Fruit fly (Drosophila melanogaster) whole organism, embryonic: ENCODE data around the gene Adgf-B.
A peak's percentile ranks its signal among the peaks of the same experiment; 100 is the strongest.

Experiments
- Abd-B ChIP-seq: fragments of 200-800 bp; sonication (Bioruptor generic); optimal IDR thresholded peaks from 2 replicates; lab custom pipeline; 2018; ENCODE audit warnings: missing biosample characterization, mild to moderate bottlenecking, missing genetic modification characterization, moderate library complexity
- Atf-2 ChIP-seq: fragments of 200-800 bp; sonication (Bioruptor generic); optimal IDR thresholded peaks from 2 replicates; lab custom pipeline; 2016; ENCODE audit warnings: missing biosample characterization, missing genetic modification characterization
- B-H2 ChIP-seq: fragments of 200-800 bp; sonication (Bioruptor generic); optimal IDR thresholded peaks from 2 replicates; lab custom pipeline; 2018; ENCODE audit warnings: missing biosample characterization, mild to moderate bottlenecking, missing genetic modification characterization
- Bteb2 ChIP-seq: fragments of 200-800 bp; sonication (Bioruptor generic); optimal IDR thresholded peaks from 2 replicates; lab custom pipeline; 2016; ENCODE audit warnings: missing biosample characterization, missing genetic modification characterization
- CG10654 ChIP-seq: fragments of 200-800 bp; sonication (Bioruptor generic); optimal IDR thresholded peaks from 2 replicates; lab custom pipeline; 2016; ENCODE audit warnings: missing biosample characterization, missing genetic modification characterization
- CG10959 ChIP-seq: fragments of 200-800 bp; sonication (Bioruptor generic); IDR thresholded peaks from 2 replicates; pipeline ENCODE4 v1.3.6; 2022; ENCODE audit warnings: missing biosample characterization, missing genetic modification characterization
- CG11695 ChIP-seq: fragments of 200-800 bp; sonication (Bioruptor generic); IDR thresholded peaks from 3 replicates; pipeline ENCODE4 v1.3.6; 2022; ENCODE audit warnings: missing biosample characterization, missing genetic modification characterization
- CG14965 ChIP-seq: fragments of 200-800 bp; sonication (Bioruptor generic); optimal IDR thresholded peaks from 2 replicates; lab custom pipeline; 2016; ENCODE audit warnings: missing biosample characterization, missing genetic modification characterization, borderline replicate concordance
- CG2116 ChIP-seq: fragments of 200-800 bp; sonication (Bioruptor generic); optimal IDR thresholded peaks from 3 replicates; lab custom pipeline; 2018; ENCODE audit warnings: missing biosample characterization, mild to moderate bottlenecking, missing genetic modification characterization
- CG2678 ChIP-seq: fragments of 200-800 bp; sonication (Bioruptor generic); optimal IDR thresholded peaks from 3 replicates; lab custom pipeline; 2019; ENCODE audit warnings: missing biosample characterization, mild to moderate bottlenecking, missing genetic modification characterization, moderate library complexity
- CG32532 ChIP-seq: fragments of 200-800 bp; sonication (Bioruptor generic); IDR thresholded peaks from 2 replicates; pipeline ENCODE4 v1.3.6; 2022; ENCODE audit warnings: missing biosample characterization, missing genetic modification characterization
- CG3407 ChIP-seq: fragments of 200-800 bp; sonication (Bioruptor generic); optimal IDR thresholded peaks from 2 replicates; lab custom pipeline; 2018; ENCODE audit warnings: missing biosample characterization, mild to moderate bottlenecking, missing genetic modification characterization
- CG34376 ChIP-seq: fragments of 200-800 bp; sonication (Bioruptor generic); optimal IDR thresholded peaks from 2 replicates; lab custom pipeline; 2018; ENCODE audit warnings: missing biosample characterization, mild to moderate bottlenecking, missing genetic modification characterization
- CG6254 ChIP-seq: fragments of 200-800 bp; sonication (Bioruptor generic); optimal IDR thresholded peaks from 3 replicates; lab custom pipeline; 2017; ENCODE audit warnings: mild to moderate bottlenecking, missing biosample characterization, missing genetic modification reagents, missing genetic modification characterization
- CG7987 ChIP-seq: fragments of 200-800 bp; sonication (Bioruptor generic); optimal IDR thresholded peaks from 2 replicates; lab custom pipeline; 2018; ENCODE audit warnings: missing biosample characterization, mild to moderate bottlenecking, missing genetic modification characterization, moderate library complexity
- Dad ChIP-seq: fragments of 200-800 bp; sonication (Bioruptor generic); optimal IDR thresholded peaks from 3 replicates; lab custom pipeline; 2016; ENCODE audit warnings: missing biosample characterization, missing genetic modification characterization
- ERR ChIP-seq: fragments of 200-800 bp; sonication (Bioruptor generic); optimal IDR thresholded peaks from 2 replicates; lab custom pipeline; 2016; ENCODE audit warnings: missing biosample characterization, missing genetic modification characterization
- Fer3 ChIP-seq: fragments of 200-800 bp; sonication (Bioruptor generic); optimal IDR thresholded peaks from 2 replicates; lab custom pipeline; 2018; ENCODE audit warnings: missing biosample characterization, mild to moderate bottlenecking, missing genetic modification characterization, moderate library complexity
- Hey ChIP-seq: fragments of 200-800 bp; sonication (Bioruptor generic); optimal IDR thresholded peaks from 3 replicates; lab custom pipeline; 2018; ENCODE audit warnings: missing biosample characterization, mild to moderate bottlenecking, missing genetic modification characterization
- Hmx ChIP-seq: fragments of 200-800 bp; sonication (Bioruptor generic); optimal IDR thresholded peaks from 2 replicates; lab custom pipeline; 2016; ENCODE audit warnings: missing biosample characterization, missing genetic modification characterization
- Hr51 ChIP-seq, 2 experiments: fragments of 200-800 bp; sonication (Bioruptor generic); optimal IDR thresholded peaks; 2 replicates in 1 of 2; 3 replicates in 1 of 2; lab custom pipeline; 2016 to 2018; ENCODE audit warnings: missing biosample characterization in 2 of 2, missing genetic modification characterization in 2 of 2, mild to moderate bottlenecking in 1 of 2, moderate library complexity in 1 of 2
- MESR4 ChIP-seq: fragments of 200-800 bp; sonication (Bioruptor generic); optimal IDR thresholded peaks from 2 replicates; lab custom pipeline; 2018; ENCODE audit warnings: missing biosample characterization, mild to moderate bottlenecking, missing genetic modification characterization, moderate library complexity
- Max ChIP-seq: fragments of 200-800 bp; sonication (Bioruptor generic); optimal IDR thresholded peaks from 2 replicates; lab custom pipeline; 2016; ENCODE audit warnings: missing biosample characterization, mild to moderate bottlenecking, missing genetic modification characterization
- NC2α ChIP-seq: fragments of 200-800 bp; sonication (Bioruptor generic); optimal IDR thresholded peaks from 2 replicates; lab custom pipeline; 2016; ENCODE audit warnings: missing biosample characterization, missing genetic modification characterization
- Nf-YA ChIP-seq: fragments of 200-800 bp; sonication (Bioruptor generic); IDR thresholded peaks from 2 replicates; pipeline ENCODE4 v1.3.6; 2022; ENCODE audit warnings: missing biosample characterization, missing genetic modification characterization
- Nf-YB ChIP-seq: fragments of 200-800 bp; sonication (Bioruptor generic); optimal IDR thresholded peaks from 3 replicates; lab custom pipeline; 2019; ENCODE audit warnings: missing biosample characterization, mild to moderate bottlenecking, missing genetic modification characterization, moderate library complexity
- Sin3A ChIP-seq: fragments of >200 bp; optimal IDR thresholded peaks from 2 replicates; lab custom pipeline; 2018
- Sox100B ChIP-seq: fragments of 200-800 bp; sonication (Bioruptor generic); optimal IDR thresholded peaks from 3 replicates; lab custom pipeline; 2018; ENCODE audit warnings: missing biosample characterization, mild to moderate bottlenecking, missing genetic modification characterization
- Vsx1 ChIP-seq: fragments of 200-800 bp; sonication (Bioruptor generic); optimal IDR thresholded peaks from 2 replicates; lab custom pipeline; 2017; ENCODE audit warnings: missing biosample characterization, mild to moderate bottlenecking, missing genetic modification characterization, missing genetic modification reagents
- az2 ChIP-seq: fragments of 200-800 bp; sonication (Bioruptor generic); optimal IDR thresholded peaks from 3 replicates; lab custom pipeline; 2016; ENCODE audit warnings: missing biosample characterization, missing genetic modification characterization
- chn ChIP-seq: fragments of 200-800 bp; sonication (Bioruptor generic); optimal IDR thresholded peaks from 2 replicates; lab custom pipeline; 2016; ENCODE audit warnings: missing biosample characterization, missing genetic modification characterization
- ci ChIP-seq: fragments of 200-800 bp; sonication (Bioruptor generic); IDR thresholded peaks from 3 replicates; pipeline ENCODE4 v1.3.6; 2022; ENCODE audit warnings: missing biosample characterization, missing genetic modification characterization
- cwo ChIP-seq: fragments of 200-800 bp; sonication (Bioruptor generic); optimal IDR thresholded peaks from 3 replicates; lab custom pipeline; 2017; ENCODE audit warnings: missing biosample characterization, missing genetic modification characterization, mild to moderate bottlenecking, moderate library complexity, missing genetic modification reagents
- dan ChIP-seq: fragments of 200-800 bp; sonication (Bioruptor generic); IDR thresholded peaks from 2 replicates; pipeline ENCODE4 v1.3.6; 2022; ENCODE audit warnings: missing biosample characterization, missing genetic modification characterization
- dpn ChIP-seq, 2 experiments: fragments of 200-800 bp; sonication (Bioruptor generic); optimal IDR thresholded peaks; 3 replicates each; lab custom pipeline; 2016; ENCODE audit warnings: missing biosample characterization in 2 of 2, missing genetic modification characterization in 2 of 2
- esg ChIP-seq: fragments of 200-800 bp; sonication (Bioruptor generic); conservative IDR thresholded peaks from 2 replicates; pipeline ENCODE4 v1.3.6; 2022; ENCODE audit warnings: missing biosample characterization, missing genetic modification characterization
- fd96Cb ChIP-seq: fragments of 200-800 bp; sonication (Bioruptor generic); optimal IDR thresholded peaks from 2 replicates; lab custom pipeline; 2018; ENCODE audit warnings: missing biosample characterization, mild to moderate bottlenecking, missing genetic modification characterization, moderate library complexity
- gem ChIP-seq: fragments of 200-800 bp; sonication (Bioruptor generic); optimal IDR thresholded peaks from 2 replicates; lab custom pipeline; 2019; ENCODE audit warnings: missing biosample characterization, mild to moderate bottlenecking, missing genetic modification characterization, moderate library complexity
- h ChIP-seq: fragments of >200 bp; optimal IDR thresholded peaks from 2 replicates; lab custom pipeline; 2017
- hbn ChIP-seq: fragments of 200-800 bp; sonication (Bioruptor generic); IDR thresholded peaks from 2 replicates; pipeline ENCODE4 v1.3.6; 2022; ENCODE audit warnings: missing biosample characterization, missing genetic modification characterization; ENCODE audit not compliant: partially characterized antibody
- her ChIP-seq: fragments of 200-800 bp; sonication (Bioruptor generic); optimal IDR thresholded peaks from 2 replicates; lab custom pipeline; 2016; ENCODE audit warnings: missing biosample characterization, missing genetic modification characterization
- nau ChIP-seq: fragments of 200-800 bp; sonication (Bioruptor generic); optimal IDR thresholded peaks from 3 replicates; lab custom pipeline; 2017; ENCODE audit warnings: missing biosample characterization, mild to moderate bottlenecking, missing genetic modification characterization, missing genetic modification reagents
- odd ChIP-seq: fragments of 200-800 bp; sonication (Bioruptor generic); optimal IDR thresholded peaks from 2 replicates; lab custom pipeline; 2017; ENCODE audit warnings: missing biosample characterization, mild to moderate bottlenecking, missing genetic modification characterization
- salm ChIP-seq: fragments of 200-800 bp; sonication (Bioruptor generic); optimal IDR thresholded peaks from 2 replicates; lab custom pipeline; 2018; ENCODE audit warnings: missing biosample characterization, mild to moderate bottlenecking, missing genetic modification characterization
- sob ChIP-seq: fragments of 200-800 bp; sonication (Bioruptor generic); IDR thresholded peaks from 2 replicates; pipeline ENCODE4 v1.3.6; 2022; ENCODE audit warnings: missing biosample characterization, missing genetic modification characterization
- ssp ChIP-seq: fragments of 200-800 bp; sonication (Bioruptor generic); IDR thresholded peaks from 2 replicates; pipeline ENCODE4 v1.3.6; 2022; ENCODE audit warnings: missing biosample characterization, missing genetic modification characterization
- tio ChIP-seq: fragments of 200-800 bp; sonication (Bioruptor generic); optimal IDR thresholded peaks from 2 replicates; lab custom pipeline; 2017; ENCODE audit warnings: missing biosample characterization, missing genetic modification characterization, inconsistent platforms
- trem ChIP-seq: fragments of 200-800 bp; optimal IDR thresholded peaks from 3 replicates; lab custom pipeline; 2019; ENCODE audit warnings: missing biosample characterization, mild to moderate bottlenecking, missing genetic modification characterization, moderate library complexity
- z ChIP-seq: fragments of 200-800 bp; sonication (Bioruptor generic); IDR thresholded peaks from 3 replicates; pipeline ENCODE4 v1.3.6; 2022; ENCODE audit warnings: missing biosample characterization, missing genetic modification characterization

Gene Adgf-B

dm6 chr3L:17757156-17758083, 7.0 kb upstream of the Adgf-B start (continued):
- TF ChIP-seq chn (GFP tag; lab: Kevin White, UChicago): peak; percentile 78
- peak; percentile 54 for TF ChIP-seq CG10654 (GFP tag; lab: Kevin White, UChicago)
- TF ChIP-seq dpn (GFP tag; optimal IDR thresholded peaks at IDR 0.05; lab: Kevin White, UChicago): peak; percentile 34 to 67
- peak; percentile 75 for TF ChIP-seq nau (GFP tag; lab: Kevin White, UChicago)
- no peak for TF ChIP-seq Sin3A (lab: Kevin White, UChicago)
- TF ChIP-seq her (GFP tag; lab: Kevin White, UChicago): no peak
- peak; percentile 35 for TF ChIP-seq Fer3 (tag; lab: Kevin White, UChicago)
- TF ChIP-seq Hr51 (GFP tag; optimal IDR thresholded peaks at IDR 0.05; lab: Kevin White, UChicago): peak; percentile 22 to 76
- TF ChIP-seq CG2678 (tag; lab: Kevin White, UChicago): peak; percentile 82
- TF ChIP-seq fd96Cb (tag; lab: Kevin White, UChicago): peak; percentile 86
- TF ChIP-seq CG11695 (GFP tag; lab: Robert Waterston, UW): peak; percentile 59; the same call in 2 of the 3 replicates
- TF ChIP-seq MESR4 (GFP tag; lab: Kevin White, UChicago): no peak
- peak; percentile 70 for TF ChIP-seq CG10959 (GFP tag; lab: Robert Waterston, UW)
- TF ChIP-seq dan: peak; percentile 73
- peak; percentile 57 for TF ChIP-seq CG34376
- peak; percentile 49 for TF ChIP-seq salm (tag; lab: Kevin White, UChicago)
- TF ChIP-seq CG7987: no peak
- TF ChIP-seq Nf-YB (GFP tag; lab: Kevin White, UChicago): peak; percentile 64
- TF ChIP-seq NC2α (GFP tag; lab: Kevin White, UChicago): peak; percentile 52
- TF ChIP-seq CG32532 (GFP tag; lab: Robert Waterston, UW): no peak
- TF ChIP-seq Vsx1: peak; percentile 63
- TF ChIP-seq gem: peak; percentile 92
- TF ChIP-seq trem (tag; lab: Kevin White, UChicago): peak; percentile 82
- TF ChIP-seq Bteb2: no peak
- no peak for TF ChIP-seq h (lab: Kevin White, UChicago)
- no peak for TF ChIP-seq ERR (GFP tag; lab: Kevin White, UChicago)
- peak; percentile 71 for TF ChIP-seq odd (GFP tag; lab: Kevin White, UChicago)
- TF ChIP-seq Max (GFP tag; lab: Kevin White, UChicago): peak; percentile 76
- peak; percentile 34 for TF ChIP-seq Abd-B (GFP tag; lab: Kevin White, UChicago)
- TF ChIP-seq ci (GFP tag; lab: Robert Waterston, UW): 0 out of 3 replicates have a peak, but pooled peaks have one; percentile 13
- no peak for TF ChIP-seq sob (GFP tag; lab: Robert Waterston, UW)
- no peak for TF ChIP-seq hbn (GFP tag; lab: Robert Waterston, UW)
- peak; percentile 38; the same call in 1 of the 2 replicates for TF ChIP-seq ssp (GFP tag; lab: Robert Waterston, UW)
- no peak for TF ChIP-seq B-H2 (GFP tag; lab: Kevin White, UChicago)
- TF ChIP-seq Nf-YA (GFP tag; lab: Robert Waterston, UW): no peak; the same call in 1 of the 2 replicates
- peak; percentile 71 for TF ChIP-seq esg (GFP tag; lab: Robert Waterston, UW)
- no peak for TF ChIP-seq Hmx (GFP tag; lab: Kevin White, UChicago)
- TF ChIP-seq Sox100B: peak; percentile 91
- TF ChIP-seq Hey (tag; lab: Kevin White, UChicago): peak; percentile 35
- peak; percentile 79 for TF ChIP-seq az2 (GFP tag; lab: Kevin White, UChicago)
- peak; percentile 4 for TF ChIP-seq cwo (GFP tag; lab: Kevin White, UChicago)
- peak; percentile 52 for TF ChIP-seq CG2116
- no peak for TF ChIP-seq CG14965 (GFP tag; lab: Kevin White, UChicago)
- TF ChIP-seq tio: peak; percentile 74
- peak; percentile 89 for TF ChIP-seq CG6254 (GFP tag; lab: Kevin White, UChicago)
- TF ChIP-seq Atf-2 (GFP tag; lab: Kevin White, UChicago): peak; percentile 64
- TF ChIP-seq Dad (GFP tag; lab: Kevin White, UChicago): no peak
- TF ChIP-seq CG3407 (GFP tag; lab: Kevin White, UChicago): peak; percentile 84
- TF ChIP-seq z (GFP tag; lab: Robert Waterston, UW): no peak
